Worm (Caenorhabditis elegans): Measurements from ENCODE around the gene Y81G3A.4.
A peak's percentile ranks its signal among the peaks of the same experiment; 100 is the strongest.
"Not testable (repeated sequence)": the region's sequence is repeated elsewhere in the genome, so short reads cannot be mapped to it uniquely, and the experiment has no call there.

Gene Y81G3A.4

DNA sequence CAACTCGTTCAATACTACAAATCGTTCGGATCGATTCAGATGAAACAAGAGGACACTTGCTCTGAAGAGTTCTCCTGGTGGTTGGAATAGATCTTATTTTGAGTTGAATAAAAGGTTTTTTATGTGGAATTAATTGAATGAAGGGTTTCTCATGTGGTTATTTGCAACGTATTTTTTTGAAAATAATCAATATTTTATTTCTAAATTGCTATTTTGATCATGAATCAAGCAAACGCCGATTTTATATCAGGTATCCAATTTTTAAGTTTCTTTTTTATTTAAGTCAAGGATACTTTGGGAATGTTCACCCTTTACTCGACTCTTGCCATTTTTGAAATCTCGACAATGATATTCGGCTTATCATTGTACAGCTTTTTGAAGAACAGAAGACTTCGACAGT is 10.6 kb upstream of the Y81G3A.4 start, which contains the start of gene Y81G3A.2:
TSS of gene Y81G3A.2 (plus strand) at position 301 of the 400 bp plus-strand sequence.
- TF ChIP-seq ama-1 (optimal IDR thresholded peaks at IDR 0.05); scrt-1 (GFP tag; IDR thresholded peaks at IDR 0.05); hnd-1 (tag; optimal IDR thresholded peaks at IDR 0.05): not testable (repeated sequence)

DNA sequence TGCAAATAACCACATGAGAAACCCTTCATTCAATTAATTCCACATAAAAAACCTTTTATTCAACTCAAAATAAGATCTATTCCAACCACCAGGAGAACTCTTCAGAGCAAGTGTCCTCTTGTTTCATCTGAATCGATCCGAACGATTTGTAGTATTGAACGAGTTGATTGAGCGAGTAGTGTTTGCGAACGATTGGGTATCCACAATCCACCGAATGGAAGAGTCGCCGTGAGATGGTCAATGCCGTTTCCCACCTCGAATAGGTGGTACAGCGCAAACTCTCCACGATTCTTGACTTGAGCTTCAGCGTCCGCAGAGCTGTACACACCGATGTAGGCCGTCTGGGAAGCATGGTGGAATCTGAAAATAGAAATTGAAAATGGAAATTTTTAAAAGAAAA is 8.8 kb upstream of the Y81G3A.4 start, which contains the start of gene Y81G3A.6:
TSS of gene Y81G3A.6 (minus strand) at position 101 of the 400 bp plus-strand sequence.
- TF ChIP-seq sea-1 (GFP tag; conservative IDR thresholded peaks at IDR 0.05); hnd-1 (tag; optimal IDR thresholded peaks at IDR 0.05); tbx-37 (GFP tag; conservative IDR thresholded peaks at IDR 0.05): not testable (repeated sequence)

ce11 chrII:13083752-13084214 is 7.4 kb upstream of the Y81G3A.4 start, which contains the start of the genes Y81G3A.1 and gcn-2:
Y81G3A.1 (minus strand) TSS chrII:13083926.
gcn-2 (plus strand) TSS chrII:13084164.
- TF ChIP-seq tbx-11 (GFP tag; IDR thresholded peaks at IDR 0.05): no peak
- TF ChIP-seq aly-1 (tag; optimal IDR thresholded peaks at IDR 0.05): no peak
- TF ChIP-seq tra-4 (tag; optimal IDR thresholded peaks at IDR 0.05): no peak
- peak; percentile 38 for TF ChIP-seq F13C5.2 (tag; optimal IDR thresholded peaks at IDR 0.05)

- TF ChIP-seq B0310.2 (tag; optimal IDR thresholded peaks at IDR 0.05): no peak
- no peak for TF ChIP-seq tbx-37 (GFP tag; conservative IDR thresholded peaks at IDR 0.05)
- no peak for TF ChIP-seq flt-1 (GFP tag; IDR thresholded peaks at IDR 0.05)
- TF ChIP-seq F13C5.2 (tag; optimal IDR thresholded peaks at IDR 0.05): no peak
- no peak for TF ChIP-seq aly-1 (tag; optimal IDR thresholded peaks at IDR 0.05)
- no peak for TF ChIP-seq sea-1 (GFP tag; conservative IDR thresholded peaks at IDR 0.05)
- no peak for TF ChIP-seq tra-4 (tag; optimal IDR thresholded peaks at IDR 0.05)
- TF ChIP-seq ets-7 (tag; optimal IDR thresholded peaks at IDR 0.05): no peak
Measured at ce11 chrII:13085951-13086350, 5.3 kb upstream of the Y81G3A.4 start.

DNA sequence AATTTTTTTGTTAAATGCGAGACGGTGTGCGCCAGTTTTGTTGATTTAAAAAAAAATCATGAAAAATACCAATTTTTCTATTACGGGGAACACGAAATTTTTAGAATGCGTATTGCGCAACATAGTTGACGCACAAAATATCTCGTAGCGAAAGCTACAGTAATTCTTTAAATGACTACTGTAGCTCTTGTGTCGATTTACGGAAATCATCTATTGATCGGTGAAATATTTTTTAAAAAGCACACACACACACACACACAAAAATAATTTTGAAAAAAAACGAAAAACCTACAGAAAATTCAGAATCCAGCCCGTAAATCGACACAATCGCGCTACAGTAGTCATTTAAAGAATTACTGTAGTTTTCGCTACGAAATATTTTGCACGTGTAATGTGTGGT is 634 bp downstream of the Y81G3A.4 start:
- TF ChIP-seq ceh-13 (GFP tag; optimal IDR thresholded peaks at IDR 0.05): no peak
- no peak for TF ChIP-seq ama-1 (optimal IDR thresholded peaks at IDR 0.05)
- TF ChIP-seq scrt-1 (GFP tag; IDR thresholded peaks at IDR 0.05): no peak
- TF ChIP-seq F13C5.2 (tag; optimal IDR thresholded peaks at IDR 0.05): no peak
- no peak for TF ChIP-seq tbx-11 (GFP tag; IDR thresholded peaks at IDR 0.05)
- no peak for TF ChIP-seq ceh-36 (tag; optimal IDR thresholded peaks at IDR 0.05)
- no peak for TF ChIP-seq hmbx-1 (tag; optimal IDR thresholded peaks at IDR 0.05)
- no peak for TF ChIP-seq aly-1 (tag; optimal IDR thresholded peaks at IDR 0.05)
- no peak for TF ChIP-seq hmg-4 (GFP tag; optimal IDR thresholded peaks at IDR 0.05)
- TF ChIP-seq sea-1 (GFP tag; conservative IDR thresholded peaks at IDR 0.05): no peak
- no peak for TF ChIP-seq tbx-37 (GFP tag; conservative IDR thresholded peaks at IDR 0.05)
- no peak for TF ChIP-seq flt-1 (GFP tag; IDR thresholded peaks at IDR 0.05)
- no peak for TF ChIP-seq B0310.2 (tag; optimal IDR thresholded peaks at IDR 0.05)
- no peak for TF ChIP-seq hnd-1 (tag; optimal IDR thresholded peaks at IDR 0.05)
- no peak for TF ChIP-seq ets-7 (tag; optimal IDR thresholded peaks at IDR 0.05)
- TF ChIP-seq tra-4 (tag; optimal IDR thresholded peaks at IDR 0.05): no peak
- no peak for TF ChIP-seq pes-1 (GFP tag; IDR thresholded peaks at IDR 0.05)

ce11 chrII:13096345-13096744 is 5.1 kb downstream of the Y81G3A.4 start:
- TF ChIP-seq B0310.2 (tag; optimal IDR thresholded peaks at IDR 0.05) (no peak), ets-7 (tag; optimal IDR thresholded peaks at IDR 0.05) (no peak), pes-1 (GFP tag; IDR thresholded peaks at IDR 0.05) (no peak), tra-4 (tag; optimal IDR thresholded peaks at IDR 0.05) (no peak), aly-1 (tag; optimal IDR thresholded peaks at IDR 0.05) (no peak), sea-1 (GFP tag; conservative IDR thresholded peaks at IDR 0.05) (no peak), tbx-11 (GFP tag; IDR thresholded peaks at IDR 0.05) (no peak), ceh-13 (GFP tag; optimal IDR thresholded peaks at IDR 0.05) (no peak), flt-1 (GFP tag; IDR thresholded peaks at IDR 0.05) (no peak)

ce11 chrII:13098175-13098574 is 7.0 kb downstream of the Y81G3A.4 start, which contains the start of gene col-86:
col-86 (minus strand) TSS chrII:13098275.
- no peak for TF ChIP-seq tra-4 (tag; optimal IDR thresholded peaks at IDR 0.05)
- TF ChIP-seq B0310.2 (tag; optimal IDR thresholded peaks at IDR 0.05): no peak
- no peak for TF ChIP-seq F13C5.2 (tag; optimal IDR thresholded peaks at IDR 0.05)
- TF ChIP-seq ama-1 (optimal IDR thresholded peaks at IDR 0.05): no peak
- TF ChIP-seq tbx-37 (GFP tag; conservative IDR thresholded peaks at IDR 0.05): no peak
- TF ChIP-seq scrt-1 (GFP tag; IDR thresholded peaks at IDR 0.05): no peak
- TF ChIP-seq tbx-11 (GFP tag; IDR thresholded peaks at IDR 0.05): no peak
- TF ChIP-seq hnd-1 (tag; optimal IDR thresholded peaks at IDR 0.05): no peak
- TF ChIP-seq sea-1 (GFP tag; conservative IDR thresholded peaks at IDR 0.05): no peak
- no peak for TF ChIP-seq hmg-4 (GFP tag; optimal IDR thresholded peaks at IDR 0.05)
- no peak for TF ChIP-seq ceh-13 (GFP tag; optimal IDR thresholded peaks at IDR 0.05)
- no peak for TF ChIP-seq pes-1 (GFP tag; IDR thresholded peaks at IDR 0.05)
- no peak for TF ChIP-seq aly-1 (tag; optimal IDR thresholded peaks at IDR 0.05)
- TF ChIP-seq ets-7 (tag; optimal IDR thresholded peaks at IDR 0.05): no peak
- TF ChIP-seq flt-1 (GFP tag; IDR thresholded peaks at IDR 0.05): no peak
- no peak for TF ChIP-seq hmbx-1 (tag; optimal IDR thresholded peaks at IDR 0.05)
- no peak for TF ChIP-seq ceh-36 (tag; optimal IDR thresholded peaks at IDR 0.05)

- no peak for TF ChIP-seq sea-1 (GFP tag; conservative IDR thresholded peaks at IDR 0.05)
- TF ChIP-seq B0310.2 (tag; optimal IDR thresholded peaks at IDR 0.05): no peak
- no peak for TF ChIP-seq tbx-11 (GFP tag; IDR thresholded peaks at IDR 0.05)
- no peak for TF ChIP-seq ama-1 (optimal IDR thresholded peaks at IDR 0.05)
- no peak for TF ChIP-seq flt-1 (GFP tag; IDR thresholded peaks at IDR 0.05)
- TF ChIP-seq scrt-1 (GFP tag; IDR thresholded peaks at IDR 0.05): no peak
- TF ChIP-seq ceh-36 (tag; optimal IDR thresholded peaks at IDR 0.05): no peak
- TF ChIP-seq ets-7 (tag; optimal IDR thresholded peaks at IDR 0.05): no peak
- TF ChIP-seq pes-1 (GFP tag; IDR thresholded peaks at IDR 0.05): no peak
Measured at ce11 chrII:13107719-13108118, 16.5 kb downstream of the Y81G3A.4 start, which contains the start of gene pqn-32. pqn-32 (plus strand) TSS chrII:13108019.

Measured in whole organism, early embryonic.